Fruit fly (Drosophila melanogaster) S2 (cell line): ENCODE data around the gene CG12746.
A peak's percentile ranks its signal among the peaks of the same experiment; 100 is the strongest.

Experiments used
- CG8478 ChIP-seq: fragments of >200 bp; optimal IDR thresholded peaks from 2 replicates; lab custom pipeline; 2018
- CTCF ChIP-seq, 2 experiments: fragments of >200 bp; optimal IDR thresholded peaks; 2 replicates each; lab custom pipeline; 2018

CG12746 gene

DNA sequence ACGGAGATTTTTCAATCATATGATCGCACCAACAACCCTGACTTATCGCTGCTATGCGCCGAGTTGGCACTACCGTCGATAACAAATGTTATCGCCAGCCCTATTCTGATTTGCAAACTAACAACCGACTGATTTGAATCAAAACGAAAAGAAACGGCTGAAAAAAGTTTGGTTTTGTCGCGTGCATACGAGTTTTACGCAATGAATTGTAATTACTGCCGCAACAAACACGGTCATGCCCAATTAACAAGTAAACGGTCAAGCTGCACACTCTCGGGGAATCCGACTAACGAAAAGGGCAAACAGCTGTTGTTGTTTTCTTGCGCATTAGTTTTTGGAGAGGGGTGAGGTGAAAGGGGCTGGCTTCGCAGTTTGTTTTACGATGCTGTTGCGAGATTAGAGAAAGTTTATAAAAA lies at the start of gene CG12746, which contains the start of gene CG14671:
Gene CG12746 (plus strand): TSS at position 91 of the 416 bp plus-strand sequence.
Gene CG14671 (minus strand): TSS at position 41 of the 416 bp plus-strand sequence.
- TF ChIP-seq CG8478 (lab: Kevin White, UChicago) (no peak), CTCF (optimal IDR thresholded peaks at IDR 0.05; lab: Kevin White, UChicago) (peak in 1 of 2 experiments; percentile 9)

DNA sequence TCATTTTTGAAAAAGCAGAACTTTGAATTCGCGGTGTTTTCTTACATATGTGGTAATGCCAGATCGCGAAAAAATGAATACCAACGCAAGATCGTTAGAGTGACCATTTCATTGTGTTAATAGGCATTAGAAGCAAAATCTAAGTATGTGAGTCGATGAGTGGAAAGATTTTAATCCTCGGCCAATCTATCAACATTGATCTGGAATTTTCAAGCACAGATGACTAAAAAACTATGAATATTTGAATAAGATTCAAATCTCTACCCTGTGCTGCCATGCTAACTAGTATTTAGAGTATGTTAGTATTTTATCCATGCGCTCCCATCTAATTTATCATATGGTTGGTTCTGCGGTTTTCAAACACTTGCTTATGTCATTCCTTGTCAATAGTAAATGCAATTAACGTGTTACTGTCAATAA lies 48.1 kb upstream of the CG12746 start:
- TF ChIP-seq CTCF (optimal IDR thresholded peaks at IDR 0.05; lab: Kevin White, UChicago) (no peak), CG8478 (lab: Kevin White, UChicago) (no peak)

DNA sequence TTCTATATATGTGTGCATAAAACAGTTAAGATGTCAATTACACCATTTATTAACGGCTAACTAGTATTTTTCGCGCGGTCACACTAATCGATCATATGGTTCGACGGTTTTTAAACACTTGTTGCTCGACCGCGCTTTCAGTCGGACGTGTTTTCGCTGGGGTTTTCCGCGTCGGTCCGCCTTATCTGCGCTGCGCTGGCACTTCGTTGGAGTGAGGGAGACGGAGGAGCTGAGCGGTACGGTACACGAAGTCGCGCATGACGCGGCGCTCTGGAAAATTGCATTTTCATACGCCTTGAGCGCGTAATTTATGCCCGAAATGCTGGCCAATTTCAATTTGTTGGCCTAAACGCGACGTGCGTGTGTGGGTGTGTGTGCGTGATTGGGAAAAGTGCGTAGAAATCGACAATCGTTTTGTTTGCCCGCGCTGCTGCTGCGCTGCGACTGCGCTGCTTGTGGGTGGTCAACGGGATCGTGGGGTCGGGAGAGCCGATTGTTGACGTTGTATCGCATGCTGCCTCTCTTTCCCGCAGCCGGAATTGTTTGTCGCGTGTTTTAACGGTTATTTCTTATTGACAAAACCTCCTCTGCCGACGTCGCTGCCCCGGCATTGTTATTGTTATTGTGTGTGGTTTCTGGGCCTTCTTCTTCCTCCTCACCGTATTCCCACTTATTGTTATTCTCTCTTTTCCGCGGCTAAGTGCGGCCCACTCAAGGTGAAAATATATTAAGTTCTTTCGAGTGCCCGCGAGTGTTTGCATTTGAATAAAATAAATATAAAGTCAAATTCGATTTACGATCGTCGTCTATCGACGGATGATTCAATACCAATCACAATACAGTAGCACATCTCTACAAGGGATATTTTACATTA lies 47.4 kb upstream of the CG12746 start, which contains the start of gene Itpr:
Gene Itpr (plus strand): TSS at position 116 of the 874 bp plus-strand sequence.
- TF ChIP-seq CG8478 (lab: Kevin White, UChicago) (no peak), CTCF (optimal IDR thresholded peaks at IDR 0.05; lab: Kevin White, UChicago) (no peak)

DNA sequence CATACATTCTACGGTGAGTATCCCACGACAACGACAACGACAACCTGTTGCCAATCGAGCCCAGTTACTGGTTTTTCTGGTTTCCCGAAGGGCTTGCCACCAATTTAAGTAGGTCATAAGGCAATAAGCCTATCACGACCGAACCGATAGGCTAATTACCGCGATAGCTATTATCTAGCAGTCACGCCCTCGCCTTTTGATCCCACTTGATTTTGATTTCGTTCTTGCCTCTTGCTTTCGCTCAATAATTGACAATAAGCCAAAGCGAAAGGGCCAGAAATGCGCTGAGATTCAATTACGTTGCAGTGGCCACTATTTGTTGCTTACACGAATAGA lies 46.8 kb upstream of the CG12746 start:
- TF ChIP-seq CG8478 (lab: Kevin White, UChicago) (no peak), CTCF (optimal IDR thresholded peaks at IDR 0.05; lab: Kevin White, UChicago) (no peak)

DNA sequence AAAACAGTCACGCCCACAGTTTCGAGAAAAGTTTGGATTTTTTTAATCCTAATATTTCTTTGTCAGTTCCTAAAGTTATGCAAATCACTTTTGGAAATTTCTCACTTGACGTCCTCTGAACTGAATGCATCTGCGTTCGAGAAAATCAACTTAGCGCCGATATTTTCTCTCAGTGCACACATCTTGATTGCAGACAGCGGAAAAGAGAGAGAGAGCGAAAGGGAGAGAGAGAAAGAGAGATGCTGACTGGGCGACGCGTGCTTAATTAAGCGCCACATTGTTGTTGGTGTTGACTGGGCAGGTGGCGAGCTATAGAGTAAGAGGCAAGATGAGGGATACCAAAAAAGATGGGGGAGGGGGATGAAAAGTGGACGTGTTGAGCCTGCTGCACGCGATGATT lies 46.0 kb upstream of the CG12746 start:
- TF ChIP-seq CG8478 (lab: Kevin White, UChicago), result no peak
- TF ChIP-seq CTCF (optimal IDR thresholded peaks at IDR 0.05; lab: Kevin White, UChicago), result no peak

DNA sequence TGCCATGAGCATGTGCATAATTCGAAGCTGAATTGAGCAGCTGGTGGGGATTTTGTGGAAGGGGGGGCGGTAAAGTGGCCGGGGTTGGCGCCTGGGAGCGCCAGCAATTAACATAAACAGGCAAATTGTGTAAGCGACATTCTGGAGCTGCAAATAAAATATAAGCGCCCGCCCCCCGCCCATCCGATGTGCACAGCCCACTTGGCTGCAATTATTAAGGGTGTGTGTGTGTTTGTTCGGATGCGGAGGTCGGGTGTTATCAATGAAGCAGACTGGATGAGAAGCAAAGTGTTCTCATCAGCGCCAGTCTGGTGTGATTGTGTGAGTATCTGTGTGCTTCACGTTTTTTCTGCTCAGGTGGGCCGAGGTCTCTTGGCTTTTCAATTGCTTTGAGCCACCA lies 44.9 kb upstream of the CG12746 start:
- no peak for TF ChIP-seq CTCF (optimal IDR thresholded peaks at IDR 0.05; lab: Kevin White, UChicago)
- TF ChIP-seq CG8478 (lab: Kevin White, UChicago), result no peak

DNA sequence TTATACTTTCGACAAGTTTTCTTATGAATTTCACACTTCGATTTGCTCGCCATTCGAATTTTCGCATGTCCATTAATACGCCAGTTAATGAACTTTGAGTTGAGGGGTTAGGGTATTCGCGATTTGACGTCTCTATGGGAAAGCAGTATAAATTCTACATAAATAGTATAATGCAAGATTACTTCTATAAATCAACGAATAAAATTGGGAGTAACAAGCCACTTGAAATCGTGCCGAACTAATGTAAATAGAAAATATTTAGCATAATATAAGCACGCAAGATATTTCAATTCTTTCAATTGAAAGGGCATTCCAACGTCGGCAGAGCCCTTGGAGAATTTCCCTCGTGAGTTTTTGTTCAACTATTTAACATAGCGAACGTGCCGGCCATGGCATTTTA lies 44.1 kb upstream of the CG12746 start:
- TF ChIP-seq CG8478 (lab: Kevin White, UChicago), result no peak
- no peak for TF ChIP-seq CTCF (optimal IDR thresholded peaks at IDR 0.05; lab: Kevin White, UChicago)

DNA sequence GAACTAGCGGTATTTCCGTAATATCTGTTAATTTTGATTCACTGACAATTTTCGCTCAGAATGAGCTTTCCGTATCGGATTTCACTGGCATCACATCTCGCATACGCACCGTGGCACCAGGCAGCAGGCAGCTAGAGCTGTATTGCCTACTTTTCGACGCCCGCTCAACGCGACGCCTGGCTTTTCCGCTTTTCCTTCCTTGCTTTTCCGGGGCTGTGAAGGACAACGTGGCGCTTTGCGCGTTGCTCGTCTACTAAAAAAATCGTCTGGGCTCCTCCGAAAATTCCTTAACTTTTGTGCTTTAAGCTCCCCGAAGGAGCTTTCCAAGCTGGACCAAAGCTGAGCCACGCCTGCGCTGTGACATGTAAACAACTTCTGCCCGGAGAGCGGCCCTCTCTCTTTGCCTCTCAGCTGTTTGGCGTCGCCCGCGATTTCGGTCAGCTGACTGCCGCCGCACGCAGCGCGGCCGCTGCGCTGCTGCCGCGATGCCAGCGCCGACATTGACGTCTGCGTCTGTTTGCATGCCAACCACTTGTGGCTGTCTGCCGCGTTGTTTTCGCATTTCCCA lies 41.5 kb upstream of the CG12746 start, which contains the start of the genes CG43845 and Nmdar1:
Gene CG43845 (minus strand): TSS at position 51 of the 568 bp plus-strand sequence.
Gene Nmdar1 (minus strand): TSS at position 259 of the 568 bp plus-strand sequence.
- TF ChIP-seq CG8478 (lab: Kevin White, UChicago) (no peak), CTCF (optimal IDR thresholded peaks at IDR 0.05; lab: Kevin White, UChicago) (no peak)

DNA sequence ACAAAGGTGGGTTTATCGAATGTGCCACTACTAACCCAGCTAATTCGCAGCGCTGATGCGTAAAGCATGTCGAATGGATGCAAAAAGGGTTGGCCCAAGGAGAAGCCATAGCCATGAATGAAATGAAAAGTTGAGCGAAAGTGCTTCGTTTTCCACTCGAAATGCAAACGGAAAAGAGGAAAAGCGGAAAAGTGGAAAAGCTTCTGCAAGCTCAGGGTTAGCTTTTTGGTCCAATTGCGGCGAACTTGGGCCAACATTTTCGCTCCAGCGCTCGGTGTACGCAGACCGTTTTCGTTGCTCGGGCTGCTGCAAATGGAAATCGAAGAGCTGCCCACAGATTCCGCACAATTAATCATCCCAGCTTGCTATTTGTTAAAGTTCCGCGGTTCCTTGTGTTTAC lies 39.9 kb upstream of the CG12746 start:
- TF ChIP-seq CTCF (optimal IDR thresholded peaks at IDR 0.05; lab: Kevin White, UChicago) (no peak), CG8478 (lab: Kevin White, UChicago) (no peak)

DNA sequence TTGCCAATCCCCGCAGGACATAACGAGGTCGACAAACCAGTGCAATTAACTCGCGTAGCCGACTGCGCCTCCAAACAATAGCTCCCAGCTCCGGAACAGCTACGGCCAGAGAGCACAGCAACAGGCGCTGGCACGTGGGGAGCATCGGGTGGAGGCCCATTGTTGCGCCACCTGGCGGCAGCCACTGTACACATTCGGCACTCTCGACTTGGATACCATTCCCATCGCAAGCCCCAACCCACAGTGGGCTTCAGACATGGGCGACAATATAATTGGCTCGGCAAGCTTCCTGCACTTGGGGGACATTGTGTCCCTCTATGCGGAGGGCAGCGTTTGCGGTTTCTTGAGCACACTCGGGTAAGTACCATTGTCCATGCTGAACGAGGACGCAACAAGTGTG lies 37.1 kb upstream of the CG12746 start:
- TF ChIP-seq CG8478 (lab: Kevin White, UChicago), result no peak
- peak; percentile 53 to 68 for TF ChIP-seq CTCF (optimal IDR thresholded peaks at IDR 0.05; lab: Kevin White, UChicago)

DNA sequence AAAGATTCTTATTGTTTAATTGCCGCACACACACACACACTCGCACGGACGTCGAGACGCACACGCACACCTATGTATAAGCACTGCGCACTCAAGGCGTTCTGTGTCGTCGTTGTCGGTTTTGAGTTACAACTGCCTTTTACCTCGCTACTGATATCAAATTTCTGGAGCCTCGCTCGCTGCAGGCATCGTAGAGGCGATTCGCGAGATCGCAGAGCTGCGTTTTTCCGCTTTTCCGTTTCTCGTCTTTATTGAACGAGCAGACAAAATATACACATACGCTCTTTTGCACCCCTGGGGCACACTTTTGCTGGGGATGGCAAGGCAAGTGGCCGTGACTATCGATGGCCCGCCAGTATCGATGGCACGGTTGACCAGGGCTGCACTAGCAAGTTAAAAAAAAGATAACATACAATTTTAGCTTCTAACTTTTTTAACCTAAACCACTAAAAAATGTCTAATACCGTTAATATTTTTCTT lies 17.2 kb upstream of the CG12746 start, which contains the start of gene CG2519:
Gene CG2519 (minus strand): TSS at position 312 of the 480 bp plus-strand sequence.
- peak; percentile 30 to 44 for TF ChIP-seq CTCF (optimal IDR thresholded peaks at IDR 0.05; lab: Kevin White, UChicago)
- TF ChIP-seq CG8478 (lab: Kevin White, UChicago), result no peak

DNA sequence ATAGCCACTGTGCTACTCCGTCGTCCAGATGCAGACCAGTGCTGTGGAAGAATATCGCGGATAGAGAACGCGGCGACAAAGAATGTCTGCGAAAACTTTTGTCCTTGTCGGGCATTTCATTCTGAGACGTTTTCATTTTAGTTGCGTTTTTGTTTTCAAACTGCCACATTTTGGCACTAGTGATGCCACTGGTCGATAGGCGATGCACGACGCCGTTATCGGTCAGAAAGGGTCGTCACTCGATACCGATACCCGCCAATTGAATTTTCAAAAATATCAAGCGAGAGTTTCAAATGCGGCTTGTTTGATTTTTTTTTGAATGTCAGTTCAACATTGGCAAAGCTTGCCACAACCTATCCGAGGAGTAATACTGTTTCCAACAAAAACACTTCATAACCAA lies 14.2 kb upstream of the CG12746 start:
- TF ChIP-seq CG8478 (lab: Kevin White, UChicago) (no peak), CTCF (optimal IDR thresholded peaks at IDR 0.05; lab: Kevin White, UChicago) (peak; percentile 2 to 4)

DNA sequence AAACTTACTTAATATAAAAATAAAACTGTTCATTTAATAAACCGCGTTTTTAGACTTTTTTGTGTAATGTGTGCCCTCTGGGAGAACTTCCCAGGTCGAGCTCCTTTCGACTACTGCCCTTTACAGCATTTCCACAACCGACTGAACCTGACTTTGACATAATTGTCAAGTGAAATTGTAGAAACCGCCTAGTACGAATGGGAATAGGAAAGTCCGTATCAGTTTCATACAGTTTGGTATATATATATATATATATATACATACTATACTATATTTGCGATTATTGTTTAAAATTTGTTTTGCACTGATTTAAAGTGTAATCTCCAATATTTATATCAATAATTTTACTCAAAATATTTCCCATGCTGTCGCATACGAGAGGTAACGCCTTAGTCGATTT lies 13.6 kb upstream of the CG12746 start, which contains the start of gene mia:
Gene mia (minus strand): TSS at position 101 of the 400 bp plus-strand sequence.
- TF ChIP-seq CTCF (optimal IDR thresholded peaks at IDR 0.05; lab: Kevin White, UChicago), result no peak
- TF ChIP-seq CG8478 (lab: Kevin White, UChicago), result no peak

DNA sequence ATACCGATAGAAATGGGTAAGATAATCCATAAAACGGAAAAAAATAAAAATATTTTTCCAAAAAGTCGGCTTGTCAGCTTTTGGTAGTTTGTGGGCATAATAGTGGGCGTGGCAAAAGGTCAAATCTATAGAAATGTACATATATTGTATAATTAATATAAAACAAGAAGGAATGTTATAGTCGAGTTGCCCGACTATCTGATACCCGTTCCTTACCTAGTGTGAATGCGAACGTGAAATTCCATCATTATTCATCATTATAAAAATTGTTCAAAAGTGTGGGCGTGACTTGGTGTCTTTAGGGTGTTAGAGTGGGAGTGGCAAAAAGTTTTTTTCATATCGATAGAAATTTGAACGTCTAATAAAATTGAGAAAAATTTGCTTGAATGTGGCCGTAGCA lies 13.1 kb upstream of the CG12746 start:
- TF ChIP-seq CG8478 (lab: Kevin White, UChicago) (no peak), CTCF (optimal IDR thresholded peaks at IDR 0.05; lab: Kevin White, UChicago) (no peak)

DNA sequence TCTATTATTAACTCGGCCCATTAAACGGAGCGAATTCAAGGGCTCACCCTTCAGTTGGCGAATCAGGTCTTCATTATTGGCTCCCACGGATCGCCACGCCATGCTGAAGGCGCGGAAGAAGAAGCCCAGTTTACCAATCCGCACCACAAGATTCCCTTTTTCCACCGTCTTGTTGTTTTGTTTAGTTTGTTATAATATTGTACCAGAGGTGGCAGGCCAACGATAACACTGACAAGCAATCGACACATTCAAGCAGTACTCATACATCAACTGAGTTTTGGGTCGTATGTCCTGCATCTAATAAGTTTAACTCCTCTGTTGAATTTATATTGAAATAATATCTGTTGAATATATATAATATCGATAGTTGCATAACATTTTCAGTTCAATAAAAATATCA lies 10.6 kb upstream of the CG12746 start, which contains the start of gene Pcmt:
Gene Pcmt (minus strand): TSS at position 235 of the 400 bp plus-strand sequence.
- TF ChIP-seq CG8478 (lab: Kevin White, UChicago) (no peak), CTCF (optimal IDR thresholded peaks at IDR 0.05; lab: Kevin White, UChicago) (no peak)
